Fruit fly (Drosophila melanogaster) ovary, adult (tissue): ENCODE results near the gene CG12024.

ENCODE experiments used
- CG17801 ChIP-seq: fragments of 200-800 bp; optimal IDR thresholded peaks from 2 replicates; lab custom pipeline; 2019; ENCODE audit warnings: missing biosample characterization, mild to moderate bottlenecking, missing genetic modification characterization, moderate library complexity; ENCODE audit not compliant: partially characterized antibody

CG12024 gene

dm6 chr3L:1886125-1886544 lies 29.2 kb downstream of the CG12024 start:
- peak; percentile 81 for TF ChIP-seq CG17801

dm6 chr3L:1887929-1888529 lies 31.1 kb downstream of the CG12024 start:
- peak; percentile 42 for TF ChIP-seq CG17801

dm6 chr3L:1890941-1891340 lies 34.0 kb downstream of the CG12024 start:
- TF ChIP-seq CG17801: no peak

- no peak for TF ChIP-seq CG17801
These were observed 34.9 kb downstream of the CG12024 start for dm6 chr3L:1891914-1892313.

dm6 chr3L:1897709-1898108 lies 40.7 kb downstream of the CG12024 start:
- TF ChIP-seq CG17801: no peak

- TF ChIP-seq CG17801: no peak
These were observed 42.7 kb downstream of the CG12024 start for dm6 chr3L:1899616-1900015.

- TF ChIP-seq CG17801: no peak
These were observed 43.7 kb downstream of the CG12024 start for dm6 chr3L:1900633-1901032.

dm6 chr3L:1904440-1904839 lies 47.5 kb downstream of the CG12024 start:
- TF ChIP-seq CG17801: no peak

- TF ChIP-seq CG17801: no peak
These were observed 48.3 kb downstream of the CG12024 start for dm6 chr3L:1905273-1905672.

dm6 chr3L:1906208-1906607 lies 49.2 kb downstream of the CG12024 start:
- no peak for TF ChIP-seq CG17801
